Worm (Caenorhabditis elegans) whole organism, early embryonic: ENCODE measurements around the gene cut-1.

Source experiments
- B0310.2 ChIP-seq: sonication (generic microtip); optimal IDR thresholded peaks from 2 replicates; lab custom pipeline; 2016; ENCODE audit warnings: mild to moderate bottlenecking, missing genetic modification characterization, missing compliant biosample characterization
- ama-1 ChIP-seq: fragments of 150-350 bp; optimal IDR thresholded peaks from 2 replicates; lab custom pipeline; 2014
- ceh-36 ChIP-seq: sonication (generic microtip); optimal IDR thresholded peaks from 2 replicates; lab custom pipeline; 2016; ENCODE audit warnings: missing genetic modification characterization, inconsistent platforms, missing compliant biosample characterization
- ets-7 ChIP-seq: sonication (generic microtip); optimal IDR thresholded peaks from 2 replicates; lab custom pipeline; 2016; ENCODE audit warnings: missing genotype, missing genetic modification characterization, missing compliant biosample characterization
- tbx-11 ChIP-seq: fragments of 200-800 bp; sonication (Bioruptor generic); IDR thresholded peaks from 2 replicates; pipeline ENCODE4 v1.3.6; 2022; ENCODE audit warnings: missing genetic modification characterization, missing compliant biosample characterization

- TF ChIP-seq ceh-36 (tag; lab: Kevin White, UChicago) (no peak), ama-1 (lab: Kevin White, UChicago) (no peak), tbx-11 (GFP tag; lab: Robert Waterston, UW) (no peak), ets-7 (tag; lab: Kevin White, UChicago) (no peak), B0310.2 (tag; lab: Kevin White, UChicago) (no peak)
Observed at ce11 chrII:11237099-11237498, 31.8 kb upstream of the cut-1 start, which contains the start of gene fndc-1.
